Fruit fly (Drosophila melanogaster) whole organism, prepupa: ENCODE results near the gene CG15539.

ENCODE experiments used
- Blimp-1 ChIP-seq: fragments of 200-800 bp; sonication (Bioruptor generic); optimal IDR thresholded peaks from 3 replicates; lab custom pipeline; 2017; ENCODE audit warnings: missing biosample characterization, missing genetic modification characterization, mild to moderate bottlenecking, moderate library complexity, missing genetic modification reagents
- CG10631 ChIP-seq: fragments of 200-800 bp; sonication (Bioruptor generic); optimal IDR thresholded peaks from 2 replicates; lab custom pipeline; 2016; ENCODE audit warnings: missing biosample characterization, missing genetic modification characterization
- CG11294 ChIP-seq: fragments of 200-800 bp; sonication (Bioruptor generic); IDR thresholded peaks from 2 replicates; pipeline ENCODE4 v1.3.6; 2022; ENCODE audit warnings: missing biosample characterization, missing genetic modification characterization
- CG11762 ChIP-seq: fragments of 200-800 bp; sonication (Bioruptor generic); optimal IDR thresholded peaks from 3 replicates; lab custom pipeline; 2016; ENCODE audit warnings: missing biosample characterization, missing genetic modification characterization; ENCODE audit not compliant: insufficient read depth
- CG15336 ChIP-seq: fragments of 200-800 bp; sonication (Bioruptor generic); IDR thresholded peaks from 2 replicates; pipeline ENCODE4 v1.3.6; 2022; ENCODE audit warnings: missing biosample characterization, missing genetic modification characterization
- CG16779 ChIP-seq: fragments of 200-800 bp; sonication (Bioruptor generic); optimal IDR thresholded peaks from 3 replicates; lab custom pipeline; 2017; ENCODE audit warnings: missing biosample characterization, mild to moderate bottlenecking, missing genetic modification characterization
- CG31627 ChIP-seq: fragments of 200-800 bp; sonication (Bioruptor generic); optimal IDR thresholded peaks from 3 replicates; lab custom pipeline; 2016; ENCODE audit warnings: missing biosample characterization, missing genetic modification characterization
- CG32006 ChIP-seq: fragments of 200-800 bp; sonication (Bioruptor generic); optimal IDR thresholded peaks from 3 replicates; lab custom pipeline; 2017; ENCODE audit warnings: missing biosample characterization, mild to moderate bottlenecking, missing genetic modification characterization
- CG3919 ChIP-seq: fragments of 200-800 bp; sonication (Bioruptor generic); optimal IDR thresholded peaks from 3 replicates; lab custom pipeline; 2016; ENCODE audit warnings: missing biosample characterization, missing genetic modification characterization
- CG4318 ChIP-seq: fragments of 200-800 bp; sonication (Bioruptor generic); optimal IDR thresholded peaks from 3 replicates; lab custom pipeline; 2017; ENCODE audit warnings: missing biosample characterization, mild to moderate bottlenecking, missing genetic modification characterization
- CG6163 ChIP-seq: fragments of 200-800 bp; sonication (Bioruptor generic); IDR thresholded peaks from 3 replicates; pipeline ENCODE4 v1.3.6; 2022; ENCODE audit warnings: missing biosample characterization, missing genetic modification characterization
- CG6276 ChIP-seq: fragments of 200-800 bp; sonication (Bioruptor generic); optimal IDR thresholded peaks from 2 replicates; lab custom pipeline; 2017; ENCODE audit warnings: missing biosample characterization, mild to moderate bottlenecking, missing genetic modification characterization
- CG6808 ChIP-seq: fragments of 200-800 bp; sonication (Bioruptor generic); optimal IDR thresholded peaks from 3 replicates; lab custom pipeline; 2017; ENCODE audit warnings: missing biosample characterization, missing genetic modification characterization, mild to moderate bottlenecking, moderate library complexity, missing genetic modification reagents
- CG7368 ChIP-seq: fragments of 200-800 bp; sonication (Bioruptor generic); optimal IDR thresholded peaks from 3 replicates; lab custom pipeline; 2016; ENCODE audit warnings: missing biosample characterization, missing genetic modification characterization
- CG8632 ChIP-seq: fragments of 200-800 bp; sonication (Bioruptor generic); optimal IDR thresholded peaks from 3 replicates; lab custom pipeline; 2016; ENCODE audit warnings: missing biosample characterization, missing genetic modification characterization
- CG9139 ChIP-seq: fragments of 200-800 bp; sonication (Bioruptor generic); optimal IDR thresholded peaks from 3 replicates; lab custom pipeline; 2017; ENCODE audit warnings: missing biosample characterization, mild to moderate bottlenecking, missing genetic modification characterization
- Eip75B ChIP-seq: fragments of 200-800 bp; sonication (Bioruptor generic); optimal IDR thresholded peaks from 3 replicates; lab custom pipeline; 2016; ENCODE audit warnings: missing biosample characterization, missing genetic modification characterization
- Eip78C ChIP-seq: fragments of 200-800 bp; sonication (Bioruptor generic); peaks from one replicate; lab custom pipeline; 2016; ENCODE audit warnings: missing biosample characterization, missing genetic modification characterization
- Ets21C ChIP-seq: fragments of 200-800 bp; sonication (Bioruptor generic); optimal IDR thresholded peaks from 3 replicates; lab custom pipeline; 2016; ENCODE audit warnings: missing biosample characterization, missing genetic modification characterization
- Ets96B ChIP-seq: fragments of 200-800 bp; optimal IDR thresholded peaks from 2 replicates; lab custom pipeline; 2019; ENCODE audit warnings: missing biosample characterization, mild to moderate bottlenecking, missing genetic modification characterization, moderate library complexity
- Gug ChIP-seq: fragments of 200-800 bp; sonication (Bioruptor generic); IDR thresholded peaks from 2 replicates; pipeline ENCODE4 v1.3.6; 2022; ENCODE audit warnings: missing biosample characterization, missing genetic modification characterization
- Hr39 ChIP-seq: fragments of 200-800 bp; sonication (Bioruptor generic); optimal IDR thresholded peaks from 2 replicates; lab custom pipeline; 2016; ENCODE audit warnings: missing biosample characterization, missing genetic modification characterization
- Hr4 ChIP-seq: fragments of 200-800 bp; sonication (Bioruptor generic); optimal IDR thresholded peaks from 3 replicates; lab custom pipeline; 2016; ENCODE audit warnings: missing biosample characterization, missing genetic modification characterization
- Lpt ChIP-seq: fragments of 200-800 bp; sonication (Bioruptor generic); optimal IDR thresholded peaks from 3 replicates; lab custom pipeline; 2016; ENCODE audit warnings: missing biosample characterization, missing genetic modification characterization
- Met ChIP-seq: fragments of 200-800 bp; sonication (Bioruptor generic); optimal IDR thresholded peaks from 3 replicates; lab custom pipeline; 2016; ENCODE audit warnings: missing biosample characterization, missing genetic modification characterization
- OdsH ChIP-seq: fragments of 200-800 bp; sonication (Bioruptor generic); optimal IDR thresholded peaks from 3 replicates; lab custom pipeline; 2016; ENCODE audit warnings: missing biosample characterization, missing genetic modification characterization
- Sox102F ChIP-seq: fragments of 200-800 bp; sonication (Bioruptor generic); optimal IDR thresholded peaks from 2 replicates; lab custom pipeline; 2016; ENCODE audit warnings: missing biosample characterization, mild to moderate bottlenecking, missing genetic modification characterization
- Sox14 ChIP-seq: fragments of 200-800 bp; sonication (Bioruptor generic); optimal IDR thresholded peaks from 3 replicates; lab custom pipeline; 2016; ENCODE audit warnings: missing biosample characterization, missing genetic modification characterization
- achi ChIP-seq: fragments of 200-800 bp; sonication (Bioruptor generic); optimal IDR thresholded peaks from 3 replicates; lab custom pipeline; 2016; ENCODE audit warnings: missing biosample characterization, missing genetic modification characterization
- dac ChIP-seq: fragments of 200-800 bp; sonication (Bioruptor generic); optimal IDR thresholded peaks from 2 replicates; lab custom pipeline; 2017; ENCODE audit warnings: missing biosample characterization, mild to moderate bottlenecking, missing genetic modification characterization
- dsx ChIP-seq: fragments of 200-800 bp; optimal IDR thresholded peaks from 3 replicates; lab custom pipeline; 2019; ENCODE audit warnings: missing biosample characterization, mild to moderate bottlenecking, missing genetic modification characterization, moderate library complexity; ENCODE audit not compliant: poor library complexity, severe bottlenecking
- eg ChIP-seq: fragments of 200-800 bp; sonication (Bioruptor generic); IDR thresholded peaks from 3 replicates; pipeline ENCODE4 v1.3.6; 2022; ENCODE audit warnings: missing biosample characterization, missing genetic modification characterization
- esn ChIP-seq: fragments of 200-800 bp; sonication (Bioruptor generic); optimal IDR thresholded peaks from 2 replicates; lab custom pipeline; 2016; ENCODE audit warnings: missing biosample characterization, mild to moderate bottlenecking, missing genetic modification characterization, moderate library complexity
- fd59A ChIP-seq: fragments of 200-800 bp; sonication (Bioruptor generic); optimal IDR thresholded peaks from 2 replicates; lab custom pipeline; 2017; ENCODE audit warnings: missing biosample characterization, mild to moderate bottlenecking, missing genetic modification characterization, missing genetic modification reagents
- fd85E ChIP-seq: fragments of 200-800 bp; sonication (Bioruptor generic); optimal IDR thresholded peaks from 3 replicates; lab custom pipeline; 2016; ENCODE audit warnings: missing biosample characterization, missing genetic modification characterization
- fkh ChIP-seq: fragments of 200-800 bp; sonication (Bioruptor generic); optimal IDR thresholded peaks from 3 replicates; lab custom pipeline; 2017; ENCODE audit warnings: missing biosample characterization, mild to moderate bottlenecking, missing genetic modification characterization, moderate library complexity
- net ChIP-seq: fragments of 200-800 bp; sonication (Bioruptor generic); optimal IDR thresholded peaks from 3 replicates; lab custom pipeline; 2016; ENCODE audit warnings: missing biosample characterization, missing genetic modification characterization
- salr ChIP-seq, 2 experiments: fragments of 200-800 bp; sonication (Bioruptor generic); optimal IDR thresholded peaks; 3 replicates each; lab custom pipeline; 2016 to 2018; ENCODE audit warnings: missing biosample characterization in 2 of 2, missing genetic modification characterization in 2 of 2, mild to moderate bottlenecking in 1 of 2
- ss ChIP-seq, 2 experiments: fragments of 200-800 bp; sonication (Bioruptor generic); optimal IDR thresholded peaks; 2 replicates in 1 of 2; 3 replicates in 1 of 2; lab custom pipeline; 2017 to 2018; ENCODE audit warnings: mild to moderate bottlenecking in 2 of 2, missing biosample characterization in 2 of 2, missing genetic modification characterization in 2 of 2, moderate library complexity in 1 of 2
- svp ChIP-seq: fragments of 200-800 bp; sonication (Bioruptor generic); peaks from one replicate; lab custom pipeline; 2016; ENCODE audit warnings: missing biosample characterization, missing genetic modification characterization
- vri ChIP-seq: fragments of 200-800 bp; sonication (Bioruptor generic); optimal IDR thresholded peaks from 3 replicates; lab custom pipeline; 2016; ENCODE audit warnings: missing biosample characterization, mild to moderate bottlenecking, missing genetic modification characterization

CG15539 gene

dm6 chr3R:30531989-30532653 lies 26.3 kb downstream of the CG15539 start, which contains the start of gene tmod (continued):
- TF ChIP-seq Gug (GFP tag; lab: Robert Waterston, UW): peak; percentile 51
- TF ChIP-seq Met (GFP tag; lab: Kevin White, UChicago): peak; percentile 17
- peak; percentile 83 for TF ChIP-seq Eip78C (GFP tag; lab: Kevin White, UChicago)
- TF ChIP-seq fd85E (GFP tag; lab: Kevin White, UChicago): no peak
- peak; percentile 49 for TF ChIP-seq achi (GFP tag; lab: Kevin White, UChicago)

DNA sequence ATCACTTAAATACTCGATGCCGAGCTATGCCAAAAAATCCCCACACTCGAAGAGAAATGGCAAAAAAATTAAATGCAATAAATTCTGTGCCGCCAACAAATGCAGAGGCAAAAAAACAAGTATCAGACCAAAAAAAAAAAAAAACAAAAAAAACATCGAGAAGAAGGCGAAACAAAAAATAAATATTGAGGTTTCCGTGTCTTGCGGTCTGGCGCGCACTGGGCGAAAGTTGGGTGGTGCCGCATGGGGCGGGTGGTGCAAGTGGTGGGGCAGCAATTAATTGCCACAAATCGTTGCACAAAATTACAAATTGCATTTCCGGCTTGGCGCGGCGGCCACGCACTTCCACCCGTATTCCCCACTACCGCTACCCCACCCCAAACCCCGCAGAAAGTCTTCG lies 28.7 kb downstream of the CG15539 start:
- TF ChIP-seq vri (GFP tag; lab: Kevin White, UChicago) (no peak), CG7368 (GFP tag; lab: Kevin White, UChicago) (no peak), Lpt (GFP tag; lab: Kevin White, UChicago) (no peak), ss (GFP tag; optimal IDR thresholded peaks at IDR 0.05; lab: Kevin White, UChicago) (no peak), CG11294 (no peak), eg (peak; percentile 67; the same call in 2 of the 3 replicates), CG6276 (GFP tag; lab: Kevin White, UChicago) (peak; percentile 42), CG11762 (no peak), CG6163 (GFP tag; lab: Robert Waterston, UW) (peak; percentile 25; the same call in 1 of the 3 replicates), dac (no peak), Hr39 (GFP tag; lab: Kevin White, UChicago) (no peak), CG15336 (GFP tag; lab: Robert Waterston, UW) (0 out of 2 replicates have a peak, but pooled peaks have one; percentile 17)

DNA sequence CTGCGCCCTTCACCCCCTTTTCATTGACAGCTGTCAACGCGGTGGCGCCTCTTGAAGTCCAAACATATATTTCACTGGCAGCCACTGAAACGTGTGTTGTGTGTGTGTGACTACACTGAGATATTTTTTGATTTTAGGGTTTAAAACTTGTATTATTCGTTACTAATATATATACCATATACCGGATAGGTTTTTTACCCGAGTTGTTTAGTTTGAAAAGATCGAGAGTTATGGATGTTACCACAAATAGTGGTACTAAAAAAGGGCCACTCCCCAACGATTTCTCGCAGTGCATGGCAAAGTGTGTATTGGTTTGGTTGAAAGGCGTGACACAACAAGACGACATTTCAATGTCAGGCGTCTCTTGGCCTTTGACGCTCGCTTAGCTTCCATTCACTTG lies 30.6 kb downstream of the CG15539 start:
- TF ChIP-seq OdsH (GFP tag; lab: Kevin White, UChicago) (no peak), dac (no peak), svp (GFP tag; lab: Kevin White, UChicago) (no peak), Hr4 (GFP tag; lab: Kevin White, UChicago) (no peak), salr (GFP tag; optimal IDR thresholded peaks at IDR 0.05; lab: Kevin White, UChicago) (no peak), CG32006 (GFP tag; lab: Kevin White, UChicago) (no peak), CG6808 (GFP tag; lab: Kevin White, UChicago) (no peak), CG8632 (GFP tag; lab: Kevin White, UChicago) (no peak), esn (no peak), fd85E (GFP tag; lab: Kevin White, UChicago) (no peak)

dm6 chr3R:30536919-30537318 lies 31.1 kb downstream of the CG15539 start:
- peak; percentile 73 for TF ChIP-seq fkh (GFP tag; lab: Kevin White, UChicago)
- no peak for TF ChIP-seq net (GFP tag; lab: Kevin White, UChicago)
- TF ChIP-seq, all 60 proteins: peak for 1

DNA sequence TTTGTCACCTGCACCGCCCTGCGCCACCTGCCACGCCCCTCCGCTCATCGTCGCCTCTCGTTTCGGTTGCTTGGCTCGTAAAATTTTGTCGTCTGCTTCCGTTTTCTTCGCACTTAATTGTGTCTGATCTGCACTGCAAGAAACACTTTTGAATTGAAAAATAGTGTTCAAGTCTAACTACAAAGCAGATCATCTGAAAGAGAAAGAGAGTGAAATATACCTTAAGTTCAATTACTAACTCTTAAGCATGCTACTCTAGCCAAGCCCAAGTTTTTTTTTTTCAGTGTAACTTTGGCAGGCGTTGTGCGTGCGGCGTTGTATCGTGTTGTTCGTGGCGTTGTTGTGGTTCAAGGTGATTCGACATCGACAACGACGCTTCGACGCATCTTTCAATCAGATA lies 34.4 kb downstream of the CG15539 start:
- peak; percentile 42 for TF ChIP-seq Ets96B
- peak; percentile 9 for TF ChIP-seq CG16779 (tag; lab: Kevin White, UChicago)
- peak; percentile 33 for TF ChIP-seq Sox102F
- TF ChIP-seq CG3919 (GFP tag; lab: Kevin White, UChicago): peak; percentile 74
- TF ChIP-seq Sox14 (GFP tag; lab: Kevin White, UChicago): peak; percentile 58
- peak; percentile 51 for TF ChIP-seq esn
- TF ChIP-seq Ets21C (GFP tag; lab: Kevin White, UChicago): peak; percentile 22
- no peak for TF ChIP-seq fd85E (GFP tag; lab: Kevin White, UChicago)
- TF ChIP-seq Met (GFP tag; lab: Kevin White, UChicago): peak; percentile 47
- TF ChIP-seq Eip78C (GFP tag; lab: Kevin White, UChicago): peak; percentile 78
- TF ChIP-seq CG10631 (GFP tag; lab: Kevin White, UChicago): peak; percentile 55
- TF ChIP-seq achi (GFP tag; lab: Kevin White, UChicago): peak; percentile 58
- peak; percentile 46 for TF ChIP-seq CG4318
- no peak for TF ChIP-seq vri (GFP tag; lab: Kevin White, UChicago)
- TF ChIP-seq CG31627: peak; percentile 68
- no peak for TF ChIP-seq dsx (GFP tag; lab: Kevin White, UChicago)
- no peak for TF ChIP-seq CG9139
- TF ChIP-seq CG8632 (GFP tag; lab: Kevin White, UChicago): peak; percentile 24
- TF ChIP-seq fd59A: peak; percentile 24
- TF ChIP-seq salr (GFP tag; optimal IDR thresholded peaks at IDR 0.05; lab: Kevin White, UChicago): peak; percentile 33 to 55
- peak; percentile 40 for TF ChIP-seq dac
- TF ChIP-seq CG6163 (GFP tag; lab: Robert Waterston, UW): peak; percentile 84
- peak; percentile 43 for TF ChIP-seq CG11762
- peak; percentile 54 for TF ChIP-seq Eip75B (GFP tag; lab: Kevin White, UChicago)
- peak; percentile 10 for TF ChIP-seq Blimp-1 (GFP tag; lab: Kevin White, UChicago)
